Fruit fly (Drosophila melanogaster): ENCODE measurements around the gene PIG-P.

DNA sequence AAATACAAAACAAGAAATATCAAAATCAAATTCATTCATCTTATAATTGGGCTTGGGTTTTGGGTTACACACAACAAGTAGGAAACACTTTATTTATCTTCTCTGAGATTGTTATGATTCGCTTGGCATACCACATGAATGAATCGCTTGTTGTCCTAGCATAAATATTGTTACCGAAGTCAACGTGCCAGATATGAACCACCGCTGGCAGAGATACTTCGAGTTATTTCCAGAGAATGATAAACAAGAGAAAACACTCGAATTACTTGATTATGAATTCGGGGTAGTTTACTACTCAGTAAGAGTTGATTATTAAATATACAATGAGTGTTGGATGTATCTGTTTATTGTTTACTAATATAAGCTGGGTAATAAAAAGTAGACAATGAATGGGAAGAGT is 46.5 kb downstream of the PIG-P start:
- TF ChIP-seq dl (GFP tag; optimal IDR thresholded peaks at IDR 0.05; ENCODE audit: insufficient read depth in 1 of 2, partially characterized antibody in 2 of 2) (no peak), OdsH (GFP tag; optimal IDR thresholded peaks at IDR 0.05) (no peak)

Data from whole organism, wandering third instar larva.